Worm (Caenorhabditis elegans) whole organism, L2 larva: Measurements from ENCODE around the gene F45E4.5.

Experiments used
- lin-13 ChIP-seq: fragments of 150-350 bp; optimal IDR thresholded peaks from 2 replicates; lab custom pipeline; 2014; ENCODE audit warnings: missing biosample characterization, missing genetic modification reagents, missing genetic modification characterization
- sem-4 ChIP-seq: fragments of 150-350 bp; optimal IDR thresholded peaks from 2 replicates; lab custom pipeline; 2014; ENCODE audit warnings: missing biosample characterization, missing genetic modification reagents, missing genetic modification characterization
- zag-1 ChIP-seq: fragments of 150-350 bp; optimal IDR thresholded peaks from 2 replicates; lab custom pipeline; 2014; ENCODE audit warnings: missing biosample characterization, missing genetic modification characterization

- no peak for TF ChIP-seq lin-13 (GFP tag; lab: Kevin White, UChicago)
- TF ChIP-seq zag-1 = no peak
- TF ChIP-seq sem-4 (tag; lab: Kevin White, UChicago) = no peak
Measured at ce11 chrIV:7672872-7673271, 44.0 kb upstream of the F45E4.5 start, which contains the start of gene C08G9.2.
